Worm (Caenorhabditis elegans) whole organism, L3 larva: ENCODE measurements around the gene nstp-3.

ENCODE experiments used
- R02D3.7 ChIP-seq: fragments of 150-350 bp; optimal IDR thresholded peaks from 2 replicates; lab custom pipeline; 2014; ENCODE audit warnings: missing biosample characterization, missing genetic modification characterization
- ZK546.5 ChIP-seq: sonication (generic microtip); optimal IDR thresholded peaks from 2 replicates; lab custom pipeline; 2017; ENCODE audit warnings: missing biosample characterization, missing genetic modification characterization
- aly-2 ChIP-seq: fragments of 150-350 bp; optimal IDR thresholded peaks from 2 replicates; lab custom pipeline; 2014; ENCODE audit warnings: missing biosample characterization, missing genetic modification characterization
- ama-1 ChIP-seq: fragments of 150-350 bp; optimal IDR thresholded peaks from 2 replicates; lab custom pipeline; 2018
- ceh-16 ChIP-seq: sonication (generic microtip); optimal IDR thresholded peaks from 2 replicates; lab custom pipeline; 2017; ENCODE audit warnings: missing biosample characterization, missing genetic modification characterization
- ceh-28 ChIP-seq: fragments of 150-350 bp; optimal IDR thresholded peaks from 2 replicates; lab custom pipeline; 2014; ENCODE audit warnings: missing biosample characterization, missing genetic modification reagents, missing genetic modification characterization
- ceh-82 ChIP-seq: fragments of 150-350 bp; optimal IDR thresholded peaks from 2 replicates; lab custom pipeline; 2014; ENCODE audit warnings: missing biosample characterization, missing genetic modification characterization
- ceh-9 ChIP-seq: sonication (generic microtip); optimal IDR thresholded peaks from 2 replicates; lab custom pipeline; 2018; ENCODE audit warnings: missing biosample characterization, missing genetic modification characterization
- egl-27 ChIP-seq: sonication (generic microtip); optimal IDR thresholded peaks from 4 replicates; lab custom pipeline; 2017; ENCODE audit warnings: missing biosample characterization, missing genetic modification reagents, missing genetic modification characterization
- egl-5 ChIP-seq: fragments of 150-350 bp; optimal IDR thresholded peaks from 2 replicates; lab custom pipeline; 2017; ENCODE audit warnings: missing biosample characterization, missing genetic modification reagents, missing genetic modification characterization, inconsistent platforms
- elt-1 ChIP-seq: fragments of 150-350 bp; optimal IDR thresholded peaks from 2 replicates; lab custom pipeline; 2014; ENCODE audit warnings: missing biosample characterization, missing genetic modification characterization
- elt-2 ChIP-seq: sonication (generic microtip); optimal IDR thresholded peaks from 2 replicates; lab custom pipeline; 2016; ENCODE audit warnings: missing genetic modification reagents, mild to moderate bottlenecking, missing genetic modification characterization, missing compliant biosample characterization
- fkh-10 ChIP-seq: sonication (generic microtip); optimal IDR thresholded peaks from 2 replicates; lab custom pipeline; 2017; ENCODE audit warnings: missing biosample characterization, missing genetic modification reagents, missing genetic modification characterization
- fos-1 ChIP-seq: fragments of 150-350 bp; optimal IDR thresholded peaks from 2 replicates; lab custom pipeline; 2014; ENCODE audit warnings: missing biosample characterization, missing genetic modification characterization
- hmg-11 ChIP-seq: sonication (generic microtip); optimal IDR thresholded peaks from 2 replicates; lab custom pipeline; 2016; ENCODE audit warnings: missing genetic modification characterization, missing compliant biosample characterization
- jun-1 ChIP-seq: fragments of 150-350 bp; optimal IDR thresholded peaks from 2 replicates; lab custom pipeline; 2014; ENCODE audit warnings: missing biosample characterization, missing genetic modification reagents, missing genetic modification characterization
- lin-15B ChIP-seq: fragments of 150-350 bp; optimal IDR thresholded peaks from 2 replicates; lab custom pipeline; 2014; ENCODE audit warnings: missing biosample characterization, missing genetic modification characterization
- lin-39 ChIP-seq: fragments of 150-350 bp; optimal IDR thresholded peaks from 2 replicates; lab custom pipeline; 2018; ENCODE audit warnings: missing biosample characterization, missing genetic modification reagents, missing genetic modification characterization
- lsy-12 ChIP-seq: sonication (generic microtip); optimal IDR thresholded peaks from 2 replicates; lab custom pipeline; 2016; ENCODE audit warnings: mild to moderate bottlenecking, missing genetic modification characterization, missing compliant biosample characterization
- nfya-1 ChIP-seq: sonication (generic microtip); optimal IDR thresholded peaks from 2 replicates; lab custom pipeline; 2017; ENCODE audit warnings: missing genetic modification characterization, mild to moderate bottlenecking, missing compliant biosample characterization, antibody characterized with exemption, moderate library complexity; ENCODE audit not compliant: insufficient read depth
- nhr-11 ChIP-seq: fragments of 150-350 bp; optimal IDR thresholded peaks from 2 replicates; lab custom pipeline; 2014; ENCODE audit warnings: missing biosample characterization, missing genetic modification characterization
- nhr-23 ChIP-seq: fragments of 150-350 bp; optimal IDR thresholded peaks from 2 replicates; lab custom pipeline; 2014; ENCODE audit warnings: missing biosample characterization, missing genetic modification reagents, missing genetic modification characterization
- nhr-25 ChIP-seq: sonication (generic microtip); optimal IDR thresholded peaks from 2 replicates; lab custom pipeline; 2017; ENCODE audit warnings: missing biosample characterization, missing genetic modification characterization
- nhr-28 ChIP-seq: fragments of 150-350 bp; optimal IDR thresholded peaks from 2 replicates; lab custom pipeline; 2014; ENCODE audit warnings: missing biosample characterization, missing genetic modification characterization
- nhr-43 ChIP-seq: sonication (generic microtip); optimal IDR thresholded peaks from 2 replicates; lab custom pipeline; 2016; ENCODE audit warnings: mild to moderate bottlenecking, missing genetic modification characterization, missing compliant biosample characterization; ENCODE audit not compliant: poor library complexity, severe bottlenecking
- nhr-67 ChIP-seq: fragments of 150-350 bp; optimal IDR thresholded peaks from 2 replicates; lab custom pipeline; 2014; ENCODE audit warnings: missing biosample characterization, missing genetic modification characterization
- nhr-76 ChIP-seq: fragments of 150-350 bp; sonication (generic microtip); optimal IDR thresholded peaks from 5 replicates; lab custom pipeline; 2014; ENCODE audit warnings: missing biosample characterization, missing genetic modification characterization
- nhr-77 ChIP-seq: fragments of 150-350 bp; optimal IDR thresholded peaks from 2 replicates; lab custom pipeline; 2014; ENCODE audit warnings: missing biosample characterization, missing genetic modification characterization
- pha-4 ChIP-seq: fragments of 150-350 bp; optimal IDR thresholded peaks from 2 replicates; lab custom pipeline; 2014; ENCODE audit warnings: missing biosample characterization, missing genetic modification reagents, missing genetic modification characterization
- pqm-1 ChIP-seq: fragments of 150-350 bp; optimal IDR thresholded peaks from 2 replicates; lab custom pipeline; 2017; ENCODE audit warnings: missing biosample characterization, missing genetic modification characterization, inconsistent platforms
- sea-2 ChIP-seq: fragments of 150-350 bp; sonication (generic microtip); optimal IDR thresholded peaks from 4 replicates; lab custom pipeline; 2014; ENCODE audit warnings: missing biosample characterization, missing genetic modification reagents, missing genetic modification characterization
- skn-1 ChIP-seq: fragments of 150-350 bp; optimal IDR thresholded peaks from 2 replicates; lab custom pipeline; 2014; ENCODE audit warnings: missing biosample characterization, missing genetic modification characterization
- snpc-4 ChIP-seq: fragments of 150-350 bp; optimal IDR thresholded peaks from 2 replicates; lab custom pipeline; 2014; ENCODE audit warnings: missing biosample characterization, missing genetic modification characterization
- tbx-2 ChIP-seq: sonication (generic microtip); optimal IDR thresholded peaks from 2 replicates; lab custom pipeline; 2016; ENCODE audit warnings: mild to moderate bottlenecking, missing genetic modification characterization, missing compliant biosample characterization
- unc-39 ChIP-seq: sonication (generic microtip); optimal IDR thresholded peaks from 4 replicates; lab custom pipeline; 2017; ENCODE audit warnings: missing biosample characterization, missing genetic modification characterization
- zag-1 ChIP-seq: fragments of 150-350 bp; optimal IDR thresholded peaks from 2 replicates; lab custom pipeline; 2014; ENCODE audit warnings: missing biosample characterization, missing genetic modification characterization
- ztf-11 ChIP-seq: fragments of 150-350 bp; optimal IDR thresholded peaks from 2 replicates; lab custom pipeline; 2014; ENCODE audit warnings: missing biosample characterization, missing genetic modification characterization
- ztf-4 ChIP-seq: fragments of 150-350 bp; optimal IDR thresholded peaks from 2 replicates; lab custom pipeline; 2014; ENCODE audit warnings: missing biosample characterization, missing genetic modification characterization

The nstp-3 gene

ce11 chrV:5790497-5791280, 7.3 kb downstream of the nstp-3 start, which contains the start of the genes nhr-142 and F44E7.9:
nhr-142 (minus strand) TSS chrV:5790553.
F44E7.9 (plus strand) TSS chrV:5791230.
- peak; percentile 63 for TF ChIP-seq nhr-25 (tag; lab: Kevin White, UChicago)
- TF ChIP-seq elt-2 (tag; lab: Kevin White, UChicago): peak; percentile 72
- TF ChIP-seq nhr-76 (tag; lab: Kevin White, UChicago): peak; percentile 24
- TF ChIP-seq pqm-1 (tag; lab: Kevin White, UChicago): peak; percentile 62
- TF ChIP-seq jun-1: peak; percentile 35
- TF ChIP-seq skn-1 (tag; lab: Kevin White, UChicago): peak; percentile 45
- TF ChIP-seq aly-2 (tag; lab: Kevin White, UChicago): no peak
- peak; percentile 81 for TF ChIP-seq nhr-23 (tag; lab: Kevin White, UChicago)
- peak; percentile 71 for TF ChIP-seq hmg-11 (tag; lab: Kevin White, UChicago)
- TF ChIP-seq elt-1: no peak
- TF ChIP-seq egl-27: peak; percentile 25
- TF ChIP-seq lin-15B (tag; lab: Kevin White, UChicago): peak; percentile 91
- TF ChIP-seq lin-39 (tag; lab: Kevin White, UChicago): peak; percentile 52
- peak; percentile 41 for TF ChIP-seq nhr-77 (tag; lab: Kevin White, UChicago)
- TF ChIP-seq fos-1 (tag; lab: Kevin White, UChicago): no peak
- TF ChIP-seq pha-4 (tag; lab: Kevin White, UChicago): peak; percentile 83
- peak; percentile 6 for TF ChIP-seq fkh-10 (GFP tag; lab: Kevin White, UChicago)
- TF ChIP-seq ceh-16 (tag; lab: Kevin White, UChicago): no peak
- TF ChIP-seq nhr-11: peak; percentile 60
- peak; percentile 72 for TF ChIP-seq nfya-1
- TF ChIP-seq ceh-82 (tag; lab: Kevin White, UChicago): peak; percentile 59
- peak; percentile 10 for TF ChIP-seq ceh-28 (tag; lab: Kevin White, UChicago)
- peak; percentile 70 for TF ChIP-seq R02D3.7 (tag; lab: Kevin White, UChicago)
- TF ChIP-seq snpc-4 (tag; lab: Kevin White, UChicago): peak; percentile 72
- peak; percentile 71 for TF ChIP-seq tbx-2 (tag; lab: Kevin White, UChicago)
- peak; percentile 78 for TF ChIP-seq nhr-43 (tag; lab: Kevin White, UChicago)
- TF ChIP-seq egl-5 (tag; lab: Kevin White, UChicago): peak; percentile 43
- no peak for TF ChIP-seq ceh-9 (tag; lab: Kevin White, UChicago)
- no peak for TF ChIP-seq ztf-11 (tag; lab: Kevin White, UChicago)
- TF ChIP-seq lsy-12 (tag; lab: Kevin White, UChicago): peak; percentile 81

- TF ChIP-seq nhr-77 (tag; lab: Kevin White, UChicago): no peak
- TF ChIP-seq fkh-10 (GFP tag; lab: Kevin White, UChicago): no peak
- no peak for TF ChIP-seq nhr-76 (tag; lab: Kevin White, UChicago)
- no peak for TF ChIP-seq elt-1
- no peak for TF ChIP-seq pha-4 (tag; lab: Kevin White, UChicago)
- no peak for TF ChIP-seq R02D3.7 (tag; lab: Kevin White, UChicago)
- no peak for TF ChIP-seq aly-2 (tag; lab: Kevin White, UChicago)
- no peak for TF ChIP-seq nhr-28 (tag; lab: Kevin White, UChicago)
- TF ChIP-seq lsy-12 (tag; lab: Kevin White, UChicago): no peak
- no peak for TF ChIP-seq lin-39 (tag; lab: Kevin White, UChicago)
- no peak for TF ChIP-seq tbx-2 (tag; lab: Kevin White, UChicago)
- TF ChIP-seq sea-2 (GFP tag; lab: Kevin White, UChicago): no peak
- TF ChIP-seq unc-39 (tag; lab: Kevin White, UChicago): no peak
- no peak for TF ChIP-seq ZK546.5 (tag; lab: Kevin White, UChicago)
- TF ChIP-seq zag-1 (tag; lab: Kevin White, UChicago): no peak
- no peak for TF ChIP-seq ama-1 (lab: Kevin White, UChicago)
Observed at ce11 chrV:5788650-5789049, 9.4 kb downstream of the nstp-3 start.

ce11 chrV:5785372-5785771, 12.7 kb downstream of the nstp-3 start, which contains the start of gene F44E7.7:
F44E7.7 (minus strand) TSS chrV:5785472.
- no peak for TF ChIP-seq nhr-67 (tag; lab: Kevin White, UChicago)
- no peak for TF ChIP-seq lin-39 (tag; lab: Kevin White, UChicago)
- TF ChIP-seq ceh-28 (tag; lab: Kevin White, UChicago): no peak
- no peak for TF ChIP-seq aly-2 (tag; lab: Kevin White, UChicago)
- no peak for TF ChIP-seq nhr-11
- TF ChIP-seq hmg-11 (tag; lab: Kevin White, UChicago): no peak
- TF ChIP-seq ztf-4 (tag; lab: Kevin White, UChicago): no peak
